Worm (Caenorhabditis elegans) whole organism, mixed stage, embryonic: Measurements from ENCODE around the gene clik-1.
A peak's percentile ranks its signal among the peaks of the same experiment; 100 is the strongest.

Experiments
- blmp-1 ChIP-seq: fragments of 150-350 bp; optimal IDR thresholded peaks from 2 replicates; lab custom pipeline; 2014; ENCODE audit warnings: missing biosample characterization, missing genetic modification characterization
- ceh-83 ChIP-seq: fragments of 200-800 bp; sonication (Bioruptor generic); optimal IDR thresholded peaks from 2 replicates; lab custom pipeline; 2018; ENCODE audit warnings: mild to moderate bottlenecking, missing genetic modification characterization, missing compliant biosample characterization
- lin-32 ChIP-seq: fragments of 200-800 bp; sonication (Bioruptor generic); optimal IDR thresholded peaks from 2 replicates; lab custom pipeline; 2018; ENCODE audit warnings: mild to moderate bottlenecking, missing genetic modification characterization, missing compliant biosample characterization
- mep-1 ChIP-seq: fragments of 150-350 bp; optimal IDR thresholded peaks from 2 replicates; lab custom pipeline; 2017; ENCODE audit warnings: missing biosample characterization, missing genetic modification reagents, missing genetic modification characterization, inconsistent platforms
- unc-39 ChIP-seq: fragments of 150-350 bp; optimal IDR thresholded peaks from 2 replicates; lab custom pipeline; 2014; ENCODE audit warnings: missing biosample characterization, missing genetic modification characterization

ce11 chrV:6744774-6745173 is 23.8 kb downstream of the clik-1 start, which contains the start of gene T25F10.3:
- TF ChIP-seq lin-32 (GFP tag; lab: Kevin White, UChicago) (no peak), mep-1 (no peak), ceh-83 (GFP tag; lab: Kevin White, UChicago) (no peak), unc-39 (tag; lab: Kevin White, UChicago) (no peak), blmp-1 (tag; lab: Kevin White, UChicago) (peak; percentile 30)
